Worm (Caenorhabditis elegans) whole organism, L4 larva: ENCODE results near the gene F44B9.5.

Source experiments
- D1046.2 ChIP-seq: fragments of 200-800 bp; sonication (Bioruptor generic); IDR thresholded peaks from 2 replicates; pipeline ENCODE4 v1.3.6; 2022; ENCODE audit warnings: missing genetic modification characterization, missing compliant biosample characterization
- F10B5.3 ChIP-seq: sonication (generic microtip); optimal IDR thresholded peaks from 2 replicates; lab custom pipeline; 2016; ENCODE audit warnings: mild to moderate bottlenecking, missing genetic modification characterization, missing compliant biosample characterization
- F37D6.2 ChIP-seq: sonication (generic microtip); optimal IDR thresholded peaks from 2 replicates; lab custom pipeline; 2016; ENCODE audit warnings: mild to moderate bottlenecking, missing genetic modification characterization, missing compliant biosample characterization
- F49E8.2 ChIP-seq: sonication (generic microtip); optimal IDR thresholded peaks from 2 replicates; lab custom pipeline; 2016; ENCODE audit warnings: missing compliant biosample characterization, mild to moderate bottlenecking, missing genetic modification characterization, borderline replicate concordance
- T26A8.4 ChIP-seq: fragments of 200-800 bp; sonication (Bioruptor generic); IDR thresholded peaks from 2 replicates; pipeline ENCODE4 v1.3.6; 2022; ENCODE audit warnings: missing genetic modification characterization, missing compliant biosample characterization
- Y105C5A.15 ChIP-seq: fragments of 200-800 bp; sonication (Bioruptor generic); IDR thresholded peaks from 2 replicates; pipeline ENCODE4 v1.3.6; 2022; ENCODE audit warnings: missing genetic modification characterization, missing compliant biosample characterization
- Y48G9A.11 ChIP-seq: fragments of 200-800 bp; sonication (Bioruptor generic); IDR thresholded peaks from 2 replicates; pipeline ENCODE4 v1.3.6; 2022; ENCODE audit warnings: missing genetic modification reagents, missing genetic modification characterization, missing compliant biosample characterization
- Y5F2A.4 ChIP-seq: fragments of 200-800 bp; sonication (Bioruptor generic); optimal IDR thresholded peaks from 2 replicates; lab custom pipeline; 2018; ENCODE audit warnings: mild to moderate bottlenecking, missing genetic modification characterization, missing compliant biosample characterization
- aha-1 ChIP-seq: fragments of 150-350 bp; peaks from one replicate; lab custom pipeline; 2014; ENCODE audit warnings: missing biosample characterization, missing genetic modification characterization
- ama-1 ChIP-seq: fragments of 150-350 bp; optimal IDR thresholded peaks from 2 replicates; lab custom pipeline; 2014; ENCODE audit warnings: inconsistent platforms, mixed read lengths
- attf-4 ChIP-seq: sonication (generic microtip); optimal IDR thresholded peaks from 3 replicates; lab custom pipeline; 2017; ENCODE audit warnings: missing biosample characterization, missing genetic modification characterization
- ceh-20 ChIP-seq: fragments of 200-800 bp; sonication (Bioruptor generic); IDR thresholded peaks from 2 replicates; pipeline ENCODE4 v1.3.6; 2022; ENCODE audit warnings: missing genetic modification reagents, missing genetic modification characterization, missing compliant biosample characterization
- ceh-32 ChIP-seq: sonication (generic microtip); optimal IDR thresholded peaks from 2 replicates; lab custom pipeline; 2016; ENCODE audit warnings: mild to moderate bottlenecking, missing genetic modification characterization, missing compliant biosample characterization; ENCODE audit not compliant: poor library complexity
- ces-1 ChIP-seq: fragments of 150-350 bp; sonication (generic microtip); optimal IDR thresholded peaks from 4 replicates; lab custom pipeline; 2014; ENCODE audit warnings: missing biosample characterization, missing genetic modification reagents, missing genetic modification characterization
- ctbp-1 ChIP-seq: fragments of 200-800 bp; sonication (Bioruptor generic); IDR thresholded peaks from 2 replicates; pipeline ENCODE4 v1.3.6; 2022; ENCODE audit warnings: missing genetic modification reagents, missing genetic modification characterization, missing compliant biosample characterization
- daf-19 ChIP-seq: fragments of 200-800 bp; sonication (Bioruptor generic); conservative IDR thresholded peaks from 2 replicates; pipeline ENCODE4 v1.3.6; 2022; ENCODE audit warnings: missing genetic modification characterization, missing compliant biosample characterization
- dmd-8 ChIP-seq: fragments of 200-800 bp; sonication (Bioruptor generic); IDR thresholded peaks from 2 replicates; pipeline ENCODE4 v1.3.6; 2022; ENCODE audit warnings: missing genetic modification characterization, missing compliant biosample characterization
- dmd-9 ChIP-seq: fragments of 200-800 bp; sonication (Bioruptor generic); IDR thresholded peaks from 2 replicates; pipeline ENCODE4 v1.3.6; 2022; ENCODE audit warnings: missing genetic modification reagents, missing genetic modification characterization, missing compliant biosample characterization
- egl-27 ChIP-seq: sonication (generic microtip); optimal IDR thresholded peaks from 3 replicates; lab custom pipeline; 2017; ENCODE audit warnings: missing biosample characterization, missing genetic modification reagents, missing genetic modification characterization
- egl-43 ChIP-seq: fragments of 200-800 bp; sonication (Bioruptor generic); IDR thresholded peaks from 2 replicates; pipeline ENCODE4 v1.3.6; 2022; ENCODE audit warnings: missing genetic modification reagents, missing genetic modification characterization, missing compliant biosample characterization
- fos-1 ChIP-seq: fragments of 150-350 bp; optimal IDR thresholded peaks from 2 replicates; lab custom pipeline; 2014; ENCODE audit warnings: missing biosample characterization, missing genetic modification characterization
- hif-1 ChIP-seq, 2 experiments: sonication (generic microtip); optimal IDR thresholded peaks; 2 replicates each; lab custom pipeline; 2016 to 2017; ENCODE audit warnings: missing compliant biosample characterization in 2 of 2, missing genetic modification characterization in 2 of 2, missing genetic modification reagents in 2 of 2, missing genotype in 2 of 2, mild to moderate bottlenecking in 1 of 2
- hlh-11 ChIP-seq: fragments of 200-800 bp; sonication (Bioruptor generic); optimal IDR thresholded peaks from 2 replicates; lab custom pipeline; 2018; ENCODE audit warnings: mild to moderate bottlenecking, missing genetic modification characterization, missing compliant biosample characterization
- lim-7 ChIP-seq: fragments of 200-800 bp; sonication (Bioruptor generic); IDR thresholded peaks from 2 replicates; pipeline ENCODE4 v1.3.6; 2022; ENCODE audit warnings: missing genetic modification characterization, missing compliant biosample characterization
- lin-1 ChIP-seq: fragments of 200-800 bp; sonication (Bioruptor generic); IDR thresholded peaks from 2 replicates; pipeline ENCODE4 v1.3.6; 2022; ENCODE audit warnings: missing genetic modification reagents, missing genetic modification characterization, missing compliant biosample characterization
- lin-13 ChIP-seq: fragments of 150-350 bp; optimal IDR thresholded peaks from 2 replicates; lab custom pipeline; 2014; ENCODE audit warnings: missing biosample characterization, missing genetic modification reagents, missing genetic modification characterization
- lin-29 ChIP-seq: fragments of 200-800 bp; sonication (Bioruptor generic); IDR thresholded peaks from 2 replicates; pipeline ENCODE4 v1.3.6; 2022; ENCODE audit warnings: missing genetic modification reagents, missing genetic modification characterization, missing compliant biosample characterization
- lin-38 ChIP-seq: fragments of 200-800 bp; sonication (Bioruptor generic); IDR thresholded peaks from 2 replicates; pipeline ENCODE4 v1.3.6; 2022; ENCODE audit warnings: missing genetic modification reagents, missing genetic modification characterization, missing compliant biosample characterization
- lin-39 ChIP-seq: fragments of 150-350 bp; optimal IDR thresholded peaks from 2 replicates; lab custom pipeline; 2014; ENCODE audit warnings: missing biosample characterization, missing genetic modification reagents, missing genetic modification characterization
- mdl-1 ChIP-seq, 2 experiments: fragments of 150-350 bp in 1 of 2; sonication (generic microtip) in 1 of 2; optimal IDR thresholded peaks; 2 replicates each; lab custom pipeline; 2014 to 2017; ENCODE audit warnings: missing biosample characterization in 2 of 2, missing genetic modification characterization in 2 of 2
- mdt-29 ChIP-seq: fragments of 200-800 bp; sonication (Bioruptor generic); IDR thresholded peaks from 2 replicates; pipeline ENCODE4 v1.3.6; 2022; ENCODE audit warnings: missing genetic modification reagents, missing genetic modification characterization, missing compliant biosample characterization
- mes-2 ChIP-seq: sonication (generic microtip); optimal IDR thresholded peaks from 2 replicates; lab custom pipeline; 2016; ENCODE audit warnings: missing genotype, mild to moderate bottlenecking, missing genetic modification characterization, missing compliant biosample characterization; ENCODE audit not compliant: poor library complexity, severe bottlenecking
- mxl-3 ChIP-seq: fragments of 200-800 bp; sonication (Bioruptor generic); optimal IDR thresholded peaks from 2 replicates; lab custom pipeline; 2018; ENCODE audit warnings: mild to moderate bottlenecking, missing genetic modification characterization, missing compliant biosample characterization
- nhr-10 ChIP-seq: fragments of 150-350 bp; optimal IDR thresholded peaks from 2 replicates; lab custom pipeline; 2014; ENCODE audit warnings: missing biosample characterization, missing genetic modification characterization
- nhr-102 ChIP-seq: sonication (generic microtip); optimal IDR thresholded peaks from 2 replicates; lab custom pipeline; 2016; ENCODE audit warnings: mild to moderate bottlenecking, missing genetic modification characterization, moderate library complexity, missing compliant biosample characterization
- nhr-237 ChIP-seq: sonication (generic microtip); optimal IDR thresholded peaks from 2 replicates; lab custom pipeline; 2017; ENCODE audit warnings: missing biosample characterization, missing genetic modification characterization
- nhr-25 ChIP-seq: sonication (generic microtip); optimal IDR thresholded peaks from 2 replicates; lab custom pipeline; 2017; ENCODE audit warnings: missing genetic modification characterization, mild to moderate bottlenecking, missing compliant biosample characterization, antibody characterized with exemption, moderate library complexity, borderline replicate concordance; ENCODE audit not compliant: insufficient read depth
- nhr-28 ChIP-seq: fragments of 150-350 bp; optimal IDR thresholded peaks from 2 replicates; lab custom pipeline; 2014; ENCODE audit warnings: missing biosample characterization, missing genetic modification characterization
- nhr-41 ChIP-seq: fragments of 200-800 bp; sonication (Bioruptor generic); IDR thresholded peaks from 2 replicates; pipeline ENCODE4 v1.3.6; 2022; ENCODE audit warnings: missing genetic modification reagents, missing genetic modification characterization, missing compliant biosample characterization
- nhr-42 ChIP-seq: fragments of 200-800 bp; sonication (Bioruptor generic); IDR thresholded peaks from 2 replicates; pipeline ENCODE4 v1.3.6; 2022; ENCODE audit warnings: missing genetic modification characterization, missing compliant biosample characterization
- nhr-6 ChIP-seq: fragments of 150-350 bp; optimal IDR thresholded peaks from 2 replicates; lab custom pipeline; 2014; ENCODE audit warnings: missing biosample characterization, missing genetic modification characterization
- nhr-77 ChIP-seq: fragments of 150-350 bp; optimal IDR thresholded peaks from 2 replicates; lab custom pipeline; 2014; ENCODE audit warnings: missing biosample characterization, missing genetic modification characterization
- saeg-2 ChIP-seq: fragments of 200-800 bp; sonication (Bioruptor generic); IDR thresholded peaks from 2 replicates; pipeline ENCODE4 v1.3.6; 2022; ENCODE audit warnings: missing genetic modification reagents, missing genetic modification characterization, missing compliant biosample characterization
- set-16 ChIP-seq: fragments of 200-800 bp; sonication (Bioruptor generic); IDR thresholded peaks from 2 replicates; pipeline ENCODE4 v1.3.6; 2022; ENCODE audit warnings: missing genetic modification reagents, missing genetic modification characterization, missing compliant biosample characterization
- snpc-1.2 ChIP-seq: fragments of 200-800 bp; sonication (Bioruptor generic); IDR thresholded peaks from 2 replicates; pipeline ENCODE4 v1.3.6; 2022; ENCODE audit warnings: missing genetic modification reagents, missing genetic modification characterization, missing compliant biosample characterization
- snpc-4 ChIP-seq: fragments of 150-350 bp; optimal IDR thresholded peaks from 2 replicates; lab custom pipeline; 2014; ENCODE audit warnings: missing biosample characterization, missing genetic modification characterization
- spr-3 ChIP-seq: fragments of 200-800 bp; sonication (Bioruptor generic); optimal IDR thresholded peaks from 2 replicates; lab custom pipeline; 2018; ENCODE audit warnings: mild to moderate bottlenecking, missing genetic modification characterization, missing compliant biosample characterization
- tag-97 ChIP-seq: fragments of 200-800 bp; sonication (Bioruptor generic); IDR thresholded peaks from 2 replicates; pipeline ENCODE4 v1.3.6; 2022; ENCODE audit warnings: missing genetic modification characterization, missing compliant biosample characterization
- unc-130 ChIP-seq: sonication (generic microtip); optimal IDR thresholded peaks from 2 replicates; lab custom pipeline; 2016; ENCODE audit warnings: missing genetic modification reagents, missing genetic modification characterization, missing compliant biosample characterization
- vab-7 ChIP-seq: fragments of 200-800 bp; sonication (Bioruptor generic); IDR thresholded peaks from 2 replicates; pipeline ENCODE4 v1.3.6; 2022; ENCODE audit warnings: missing genetic modification reagents, missing genetic modification characterization, missing compliant biosample characterization
- zip-11 ChIP-seq: fragments of 200-800 bp; sonication (Bioruptor generic); IDR thresholded peaks from 2 replicates; pipeline ENCODE4 v1.3.6; 2022; ENCODE audit warnings: missing genetic modification characterization, missing compliant biosample characterization

Gene F44B9.5

DNA sequence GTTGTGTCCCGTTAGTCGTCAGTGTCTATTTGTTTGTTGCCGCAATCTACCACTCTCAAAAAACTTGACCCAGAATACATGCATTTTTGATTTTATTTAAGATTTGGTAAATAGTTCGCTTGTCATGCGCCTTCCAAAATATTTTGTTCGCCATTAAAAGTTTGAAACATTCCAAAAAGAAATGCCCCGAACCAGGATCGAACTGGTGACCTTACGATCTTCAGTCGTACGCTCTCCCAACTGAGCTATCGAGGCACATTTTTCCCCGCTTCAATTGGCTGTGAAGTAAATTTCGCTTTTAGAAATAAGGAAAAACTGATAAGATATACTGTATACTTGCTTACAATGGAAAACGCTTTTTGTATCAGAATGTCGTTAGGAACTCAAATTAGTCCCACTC, 38.0 kb downstream of the F44B9.5 start:
- peak; percentile 23 for TF ChIP-seq mxl-3 (GFP tag; lab: Kevin White, UChicago)
- TF ChIP-seq F37D6.2 (tag; lab: Kevin White, UChicago), result no peak
- TF ChIP-seq lin-29, result no peak
- no peak for TF ChIP-seq nhr-237 (tag; lab: Kevin White, UChicago)
- no peak for TF ChIP-seq egl-27
- TF ChIP-seq nhr-77 (tag; lab: Kevin White, UChicago), result no peak
- peak; percentile 15 for TF ChIP-seq mes-2 (tag; lab: Kevin White, UChicago)
- no peak for TF ChIP-seq hlh-11
- TF ChIP-seq spr-3 (GFP tag; lab: Kevin White, UChicago), result no peak
- no peak for TF ChIP-seq set-16 (GFP tag; lab: Robert Waterston, UW)
- TF ChIP-seq lin-39 (tag; lab: Kevin White, UChicago), result no peak
- TF ChIP-seq lim-7 (GFP tag; lab: Robert Waterston, UW), result peak; percentile 57; the same call in 1 of the 2 replicates
- 0 out of 2 replicates have a peak, but pooled peaks have one; percentile 48 for TF ChIP-seq vab-7
- no peak for TF ChIP-seq unc-130
- TF ChIP-seq nhr-42 (GFP tag; lab: Robert Waterston, UW), result no peak
- no peak for TF ChIP-seq Y48G9A.11 (GFP tag; lab: Robert Waterston, UW)
- no peak for TF ChIP-seq mdt-29 (GFP tag; lab: Robert Waterston, UW)
- TF ChIP-seq zip-11 (GFP tag; lab: Robert Waterston, UW), result no peak
- TF ChIP-seq nhr-10 (tag; lab: Kevin White, UChicago), result no peak
- TF ChIP-seq dmd-8, result 0 out of 2 replicates have a peak, but pooled peaks have one; percentile 38
- TF ChIP-seq nhr-41 (GFP tag; lab: Robert Waterston, UW), result no peak
- TF ChIP-seq nhr-102 (tag; lab: Kevin White, UChicago), result no peak
- TF ChIP-seq ces-1 (GFP tag; lab: Kevin White, UChicago), result no peak
- no peak for TF ChIP-seq nhr-28 (tag; lab: Kevin White, UChicago)
- no peak for TF ChIP-seq nhr-25 (tag; lab: Kevin White, UChicago)
- TF ChIP-seq dmd-9, result no peak; the same call in 1 of the 2 replicates
- no peak for TF ChIP-seq attf-4 (tag; lab: Kevin White, UChicago)
- TF ChIP-seq Y105C5A.15, result no peak
- no peak for TF ChIP-seq hif-1 (tag; optimal IDR thresholded peaks at IDR 0.05; lab: Kevin White, UChicago)
- TF ChIP-seq tag-97 (GFP tag; lab: Robert Waterston, UW), result no peak
- no peak for TF ChIP-seq mdl-1 (tag; optimal IDR thresholded peaks at IDR 0.05; lab: Kevin White, UChicago)
- TF ChIP-seq saeg-2 (GFP tag; lab: Robert Waterston, UW), result no peak
- no peak for TF ChIP-seq lin-38 (GFP tag; lab: Robert Waterston, UW)
- TF ChIP-seq aha-1 (tag; lab: Kevin White, UChicago), result peak; percentile 60
- no peak for TF ChIP-seq snpc-4 (tag; lab: Kevin White, UChicago)
- no peak for TF ChIP-seq daf-19 (GFP tag; lab: Robert Waterston, UW)
- peak; percentile 31; the same call in 1 of the 2 replicates for TF ChIP-seq ceh-20 (GFP tag; lab: Robert Waterston, UW)
- TF ChIP-seq D1046.2 (GFP tag; lab: Robert Waterston, UW), result no peak
- 0 out of 2 replicates have a peak, but pooled peaks have one; percentile 19 for TF ChIP-seq ctbp-1 (GFP tag; lab: Robert Waterston, UW)
- TF ChIP-seq egl-43 (GFP tag; lab: Robert Waterston, UW), result 0 out of 2 replicates have a peak, but pooled peaks have one; percentile 60
- TF ChIP-seq lin-1 (GFP tag; lab: Robert Waterston, UW), result 0 out of 2 replicates have a peak, but pooled peaks have one; percentile 10
- TF ChIP-seq Y5F2A.4 (GFP tag; lab: Kevin White, UChicago), result no peak
- no peak for TF ChIP-seq ama-1 (lab: Kevin White, UChicago)
- no peak for TF ChIP-seq F49E8.2 (tag; lab: Kevin White, UChicago)
- no peak for TF ChIP-seq ceh-32 (tag; lab: Kevin White, UChicago)
- TF ChIP-seq fos-1 (tag; lab: Kevin White, UChicago), result no peak
- no peak for TF ChIP-seq snpc-1.2 (GFP tag; lab: Robert Waterston, UW)
- TF ChIP-seq F10B5.3 (tag; lab: Kevin White, UChicago), result no peak
- TF ChIP-seq nhr-6, result no peak
- TF ChIP-seq T26A8.4 (GFP tag; lab: Robert Waterston, UW), result no peak
- TF ChIP-seq lin-13 (GFP tag; lab: Kevin White, UChicago), result no peak
